Fruit fly (Drosophila melanogaster) whole organism, pupa: ENCODE measurements around the gene Srp54.

Experiments used
- CG10348 ChIP-seq: fragments of 200-800 bp; sonication (Bioruptor generic); IDR thresholded peaks from 2 replicates; pipeline ENCODE4 v1.3.6; 2022; ENCODE audit warnings: missing biosample characterization, missing genetic modification characterization
- CG12605 ChIP-seq: fragments of 200-800 bp; sonication (Bioruptor generic); IDR thresholded peaks from 2 replicates; pipeline ENCODE4 v1.3.6; 2022; ENCODE audit warnings: missing biosample characterization, missing genetic modification characterization
- CG13204 ChIP-seq: fragments of 200-800 bp; sonication (Bioruptor generic); optimal IDR thresholded peaks from 2 replicates; lab custom pipeline; 2018; ENCODE audit warnings: missing biosample characterization, mild to moderate bottlenecking, missing genetic modification characterization, moderate library complexity
- CG14655 ChIP-seq: fragments of 200-800 bp; sonication (Bioruptor generic); optimal IDR thresholded peaks from 3 replicates; lab custom pipeline; 2017; ENCODE audit warnings: mild to moderate bottlenecking, missing biosample characterization, missing genetic modification reagents, missing genetic modification characterization
- CG15710 ChIP-seq: fragments of 200-800 bp; sonication (Bioruptor generic); optimal IDR thresholded peaks from 2 replicates; lab custom pipeline; 2018; ENCODE audit warnings: missing biosample characterization, mild to moderate bottlenecking, missing genetic modification characterization, moderate library complexity
- CG17806 ChIP-seq: fragments of 200-800 bp; sonication (Bioruptor generic); optimal IDR thresholded peaks from 2 replicates; lab custom pipeline; 2018; ENCODE audit warnings: missing biosample characterization, mild to moderate bottlenecking, missing genetic modification characterization, moderate library complexity
- CG32121 ChIP-seq: fragments of 200-800 bp; sonication (Bioruptor generic); IDR thresholded peaks from 2 replicates; pipeline ENCODE4 v1.3.6; 2022; ENCODE audit warnings: missing biosample characterization, missing genetic modification characterization
- CG34367 ChIP-seq: fragments of 200-800 bp; sonication (Bioruptor generic); optimal IDR thresholded peaks from 2 replicates; lab custom pipeline; 2018; ENCODE audit warnings: missing biosample characterization, mild to moderate bottlenecking, missing genetic modification characterization
- CG4496 ChIP-seq: fragments of 200-800 bp; sonication (Bioruptor generic); IDR thresholded peaks from 3 replicates; pipeline ENCODE4 v1.3.6; 2022; ENCODE audit warnings: missing biosample characterization, missing genetic modification characterization
- CG8159 ChIP-seq: fragments of 200-800 bp; sonication (Bioruptor generic); optimal IDR thresholded peaks from 3 replicates; lab custom pipeline; 2018; ENCODE audit warnings: missing biosample characterization, mild to moderate bottlenecking, missing genetic modification characterization, moderate library complexity
- CG8301 ChIP-seq: fragments of 200-800 bp; sonication (Bioruptor generic); optimal IDR thresholded peaks from 2 replicates; lab custom pipeline; 2018; ENCODE audit warnings: missing biosample characterization, mild to moderate bottlenecking, missing genetic modification characterization
- CG9948 ChIP-seq: fragments of 200-800 bp; sonication (Bioruptor generic); optimal IDR thresholded peaks from 2 replicates; lab custom pipeline; 2018; ENCODE audit warnings: missing biosample characterization, mild to moderate bottlenecking, missing genetic modification characterization, moderate library complexity
- D1 ChIP-seq: fragments of 200-800 bp; sonication (Bioruptor generic); optimal IDR thresholded peaks from 2 replicates; lab custom pipeline; 2018; ENCODE audit warnings: missing biosample characterization, mild to moderate bottlenecking, missing genetic modification characterization, moderate library complexity
- EcR ChIP-seq: fragments of 200-800 bp; sonication (Bioruptor generic); optimal IDR thresholded peaks from 3 replicates; lab custom pipeline; 2019; ENCODE audit warnings: missing biosample characterization, missing genetic modification characterization, mild to moderate bottlenecking, moderate library complexity, missing genetic modification reagents
- Ets98B ChIP-seq: fragments of 200-800 bp; sonication (Bioruptor generic); IDR thresholded peaks from 2 replicates; pipeline ENCODE4 v1.3.6; 2022; ENCODE audit warnings: missing biosample characterization, missing genetic modification characterization
- Pif1A ChIP-seq: fragments of 200-800 bp; sonication (Bioruptor generic); optimal IDR thresholded peaks from 3 replicates; lab custom pipeline; 2016; ENCODE audit warnings: missing biosample characterization, missing genetic modification characterization
- Pif1B ChIP-seq: fragments of 200-800 bp; sonication (Bioruptor generic); optimal IDR thresholded peaks from 3 replicates; lab custom pipeline; 2016; ENCODE audit warnings: missing biosample characterization, missing genetic modification characterization
- Snoo ChIP-seq: fragments of 200-800 bp; sonication (Bioruptor generic); optimal IDR thresholded peaks from 3 replicates; lab custom pipeline; 2017; ENCODE audit warnings: missing biosample characterization, mild to moderate bottlenecking, missing genetic modification characterization, inconsistent platforms
- fd96Ca ChIP-seq: fragments of 200-800 bp; sonication (Bioruptor generic); IDR thresholded peaks from 3 replicates; pipeline ENCODE4 v1.3.6; 2022; ENCODE audit warnings: missing biosample characterization, missing genetic modification characterization
- gl ChIP-seq: fragments of 200-800 bp; sonication (Bioruptor generic); optimal IDR thresholded peaks from 2 replicates; lab custom pipeline; 2018; ENCODE audit warnings: missing biosample characterization, mild to moderate bottlenecking, missing genetic modification characterization
- rn ChIP-seq: fragments of 200-800 bp; sonication (Bioruptor generic); IDR thresholded peaks from 2 replicates; pipeline ENCODE4 v1.3.6; 2022; ENCODE audit warnings: missing biosample characterization, missing genetic modification characterization

The Srp54 gene

DNA sequence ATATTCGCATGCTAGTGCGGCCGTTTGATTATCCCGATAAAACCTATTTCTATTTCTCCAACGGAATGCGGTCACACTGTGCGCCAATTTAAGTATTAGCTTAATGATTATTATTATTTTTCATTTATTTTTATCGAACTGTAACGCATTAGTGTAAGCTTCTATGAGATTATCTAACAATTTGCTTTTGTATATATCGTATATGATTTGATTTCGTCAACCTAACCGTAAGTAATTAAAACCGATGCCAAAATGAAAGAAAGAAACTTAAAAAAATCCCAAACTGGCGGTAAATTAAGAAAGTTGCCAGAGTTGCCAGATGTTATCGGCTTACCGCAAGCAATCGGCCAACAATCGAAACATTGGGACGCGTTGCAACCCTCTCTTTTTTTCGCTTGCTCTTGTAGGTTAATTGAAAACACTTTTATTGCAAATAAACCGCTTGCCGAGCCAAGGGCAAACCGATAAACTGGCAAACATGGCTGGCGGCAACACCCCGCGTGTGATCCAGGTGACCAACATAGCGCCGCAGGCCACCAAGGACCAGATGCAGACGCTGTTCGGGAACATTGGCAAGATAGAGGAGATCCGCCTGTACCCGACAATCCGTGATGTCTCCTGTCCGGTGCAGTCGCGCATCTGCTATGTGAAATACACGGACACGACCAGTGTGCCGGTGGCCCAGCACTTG, at the start of gene Srp54, which contains the start of gene Etl1:
TSS of gene Srp54 (plus strand) at position 342 of the 691 bp plus-strand sequence.
TSS of gene Etl1 (minus strand) at position 39 of the 691 bp plus-strand sequence.
- TF ChIP-seq CG34367 (tag; lab: Kevin White, UChicago) (no peak), Pif1A (GFP tag; lab: Kevin White, UChicago) (no peak), EcR (GFP tag; lab: Kevin White, UChicago) (no peak), CG12605 (GFP tag; lab: Robert Waterston, UW) (no peak), CG10348 (GFP tag; lab: Robert Waterston, UW) (no peak), CG8301 (no peak), gl (no peak), fd96Ca (GFP tag; lab: Robert Waterston, UW) (no peak), CG13204 (GFP tag; lab: Kevin White, UChicago) (no peak), Pif1B (GFP tag; lab: Kevin White, UChicago) (no peak)
- TF ChIP-seq, all 21 proteins: peak for 0

DNA sequence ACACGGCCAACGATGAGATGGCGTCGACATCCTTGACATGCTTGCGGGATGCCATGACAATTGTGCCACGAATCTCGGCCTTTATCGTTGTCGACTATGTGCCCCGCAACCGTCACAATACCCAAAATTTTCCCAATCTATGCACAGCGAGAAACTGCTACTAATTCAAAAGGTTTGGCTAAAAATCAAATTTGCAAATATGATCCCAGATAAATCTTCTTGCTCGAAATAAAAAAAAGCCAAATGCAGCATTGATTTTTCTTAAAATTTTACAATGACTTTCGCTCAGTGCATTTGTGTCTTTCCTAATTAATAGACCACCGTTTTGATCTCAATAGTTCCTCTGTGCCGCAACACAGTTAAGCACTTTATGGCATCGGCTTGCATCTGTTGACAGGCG, 49.7 kb upstream of the Srp54 start:
- TF ChIP-seq CG8301 (no peak), CG8159 (tag; lab: Kevin White, UChicago) (peak; percentile 7), fd96Ca (GFP tag; lab: Robert Waterston, UW) (no peak), CG4496 (GFP tag; lab: Robert Waterston, UW) (peak; percentile 28; the same call in 1 of the 3 replicates)
- TF ChIP-seq, all 21 proteins: peak for 2

DNA sequence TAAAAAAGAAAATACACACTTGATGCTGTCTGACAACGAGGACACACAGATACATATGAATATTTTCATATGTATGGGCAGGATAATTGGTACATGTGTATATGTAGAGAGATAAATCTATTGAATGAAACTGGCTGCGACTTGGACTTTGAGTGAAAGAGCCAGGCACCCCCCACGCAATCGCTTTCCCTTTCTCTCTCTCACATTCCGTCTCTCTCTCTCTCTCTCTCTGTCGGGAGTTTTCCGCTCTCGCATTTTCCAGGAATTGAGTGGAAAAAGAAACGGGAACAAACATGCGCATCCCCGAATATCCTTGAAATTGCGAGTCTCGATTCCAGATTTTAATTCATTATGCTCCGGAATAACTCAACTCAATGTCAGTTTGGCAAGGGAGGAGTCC, 49.2 kb upstream of the Srp54 start:
- no peak for TF ChIP-seq Pif1B (GFP tag; lab: Kevin White, UChicago)
- TF ChIP-seq D1 = no peak
- TF ChIP-seq Ets98B (GFP tag; lab: Robert Waterston, UW) = no peak
- no peak for TF ChIP-seq EcR (GFP tag; lab: Kevin White, UChicago)
- no peak for TF ChIP-seq CG12605 (GFP tag; lab: Robert Waterston, UW)
- no peak for TF ChIP-seq CG4496 (GFP tag; lab: Robert Waterston, UW)

DNA sequence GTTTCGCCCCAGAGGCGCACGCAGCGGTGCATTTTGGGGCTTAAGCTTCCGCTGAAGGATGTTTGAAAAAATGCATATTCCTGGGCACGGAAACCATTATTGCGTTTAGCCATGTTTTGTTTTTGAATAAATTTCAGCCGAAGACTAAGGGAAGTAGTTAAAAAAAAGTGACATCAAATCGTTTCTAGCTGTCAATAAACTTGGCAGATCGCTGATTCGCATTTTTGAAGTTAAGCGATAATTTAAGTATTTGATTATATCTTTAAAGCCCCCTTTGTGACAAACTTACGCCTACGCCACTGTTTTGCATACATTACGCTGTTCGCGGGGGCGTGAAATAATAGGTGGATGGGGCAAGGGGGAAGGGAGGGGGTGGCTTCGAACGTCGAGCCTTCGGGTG, 48.4 kb upstream of the Srp54 start:
- TF ChIP-seq CG9948 (tag; lab: Kevin White, UChicago) = peak; percentile 50
- peak; percentile 32 for TF ChIP-seq Pif1A (GFP tag; lab: Kevin White, UChicago)
- TF ChIP-seq CG15710 (tag; lab: Kevin White, UChicago) = peak; percentile 48
- peak; percentile 65 for TF ChIP-seq CG8159 (tag; lab: Kevin White, UChicago)
- no peak for TF ChIP-seq fd96Ca (GFP tag; lab: Robert Waterston, UW)
- no peak for TF ChIP-seq CG8301
- no peak for TF ChIP-seq gl
- TF ChIP-seq CG13204 (GFP tag; lab: Kevin White, UChicago) = no peak
- TF ChIP-seq CG17806 (tag; lab: Kevin White, UChicago) = no peak
- no peak for TF ChIP-seq Ets98B (GFP tag; lab: Robert Waterston, UW)
- no peak for TF ChIP-seq rn (GFP tag; lab: Robert Waterston, UW)
- TF ChIP-seq EcR (GFP tag; lab: Kevin White, UChicago) = no peak
- TF ChIP-seq CG32121 (GFP tag; lab: Robert Waterston, UW) = no peak
- no peak for TF ChIP-seq D1
- no peak for TF ChIP-seq CG12605 (GFP tag; lab: Robert Waterston, UW)
- no peak for TF ChIP-seq Snoo (tag; lab: Kevin White, UChicago)
- no peak for TF ChIP-seq CG4496 (GFP tag; lab: Robert Waterston, UW)
- TF ChIP-seq CG34367 (tag; lab: Kevin White, UChicago) = peak; percentile 29
- TF ChIP-seq Pif1B (GFP tag; lab: Kevin White, UChicago) = no peak
- peak; percentile 25 for TF ChIP-seq CG14655 (GFP tag; lab: Kevin White, UChicago)
- TF ChIP-seq CG10348 (GFP tag; lab: Robert Waterston, UW) = no peak

DNA sequence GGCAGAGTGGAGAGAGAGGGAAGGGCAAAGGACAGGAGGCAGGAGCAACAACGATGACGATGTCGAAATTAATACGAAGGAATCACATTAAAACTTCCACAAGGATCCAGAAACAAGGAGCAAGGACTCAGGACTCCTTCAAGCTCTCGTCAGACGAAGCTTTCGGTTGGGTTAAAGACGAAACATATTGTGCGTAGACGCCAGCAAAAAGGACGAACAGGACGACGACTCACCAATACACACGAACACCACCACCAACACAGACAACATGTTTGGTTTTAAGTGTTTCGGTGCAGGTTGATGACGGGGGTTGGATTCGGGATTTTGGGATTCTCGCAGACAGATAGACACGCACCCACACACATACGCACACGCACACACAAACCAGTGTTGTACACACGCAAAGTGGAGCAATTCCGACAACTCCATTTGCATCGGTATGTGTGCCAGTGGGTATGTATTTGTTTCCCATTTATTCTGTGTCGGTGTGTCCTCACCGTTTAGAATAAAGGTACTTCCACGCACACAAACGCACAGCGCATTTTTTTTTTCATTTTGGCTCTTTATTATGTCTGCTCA, 30.2 kb upstream of the Srp54 start:
- TF ChIP-seq gl = no peak
- no peak for TF ChIP-seq CG4496 (GFP tag; lab: Robert Waterston, UW)
- TF ChIP-seq CG8301 = no peak
- no peak for TF ChIP-seq Pif1A (GFP tag; lab: Kevin White, UChicago)
- TF ChIP-seq Snoo (tag; lab: Kevin White, UChicago) = no peak
- TF ChIP-seq CG8159 (tag; lab: Kevin White, UChicago) = no peak
- no peak for TF ChIP-seq rn (GFP tag; lab: Robert Waterston, UW)

DNA sequence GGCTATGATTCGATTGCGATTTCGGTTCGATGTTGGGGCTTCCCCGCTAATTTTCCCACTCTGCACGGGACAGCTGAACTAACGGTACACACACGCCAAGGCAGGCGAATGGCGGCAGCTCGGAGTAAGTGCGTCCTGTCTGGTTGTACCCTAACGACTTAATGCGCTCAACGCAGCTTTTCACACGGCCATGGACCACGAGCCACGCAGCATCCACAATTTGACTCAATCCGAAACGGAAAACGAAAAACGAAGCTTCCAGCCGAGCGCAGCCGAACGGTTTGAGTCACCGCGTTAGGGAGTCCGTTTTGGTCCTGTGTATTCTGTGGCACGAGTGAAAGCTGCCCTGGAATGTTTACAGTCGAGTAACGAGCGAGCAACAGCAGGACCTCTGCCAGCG, 26.6 kb upstream of the Srp54 start, which contains the start of gene nAChRalpha6:
TSS of gene nAChRalpha6 (minus strand) at position 165 of the 400 bp plus-strand sequence.
- TF ChIP-seq gl (no peak), D1 (no peak), EcR (GFP tag; lab: Kevin White, UChicago) (no peak), CG14655 (GFP tag; lab: Kevin White, UChicago) (no peak), Snoo (tag; lab: Kevin White, UChicago) (no peak), Pif1A (GFP tag; lab: Kevin White, UChicago) (no peak), CG9948 (tag; lab: Kevin White, UChicago) (no peak), CG4496 (GFP tag; lab: Robert Waterston, UW) (no peak), CG8159 (tag; lab: Kevin White, UChicago) (no peak), CG8301 (no peak), CG15710 (tag; lab: Kevin White, UChicago) (no peak), Ets98B (GFP tag; lab: Robert Waterston, UW) (no peak), CG34367 (tag; lab: Kevin White, UChicago) (no peak), CG32121 (GFP tag; lab: Robert Waterston, UW) (no peak)
- TF ChIP-seq, all 21 proteins: peak for 0
